Worm (Caenorhabditis elegans): ENCODE results near the gene F15D4.6.
A peak's percentile ranks its signal among the peaks of the same experiment; 100 is the strongest.

Gene F15D4.6

DNA sequence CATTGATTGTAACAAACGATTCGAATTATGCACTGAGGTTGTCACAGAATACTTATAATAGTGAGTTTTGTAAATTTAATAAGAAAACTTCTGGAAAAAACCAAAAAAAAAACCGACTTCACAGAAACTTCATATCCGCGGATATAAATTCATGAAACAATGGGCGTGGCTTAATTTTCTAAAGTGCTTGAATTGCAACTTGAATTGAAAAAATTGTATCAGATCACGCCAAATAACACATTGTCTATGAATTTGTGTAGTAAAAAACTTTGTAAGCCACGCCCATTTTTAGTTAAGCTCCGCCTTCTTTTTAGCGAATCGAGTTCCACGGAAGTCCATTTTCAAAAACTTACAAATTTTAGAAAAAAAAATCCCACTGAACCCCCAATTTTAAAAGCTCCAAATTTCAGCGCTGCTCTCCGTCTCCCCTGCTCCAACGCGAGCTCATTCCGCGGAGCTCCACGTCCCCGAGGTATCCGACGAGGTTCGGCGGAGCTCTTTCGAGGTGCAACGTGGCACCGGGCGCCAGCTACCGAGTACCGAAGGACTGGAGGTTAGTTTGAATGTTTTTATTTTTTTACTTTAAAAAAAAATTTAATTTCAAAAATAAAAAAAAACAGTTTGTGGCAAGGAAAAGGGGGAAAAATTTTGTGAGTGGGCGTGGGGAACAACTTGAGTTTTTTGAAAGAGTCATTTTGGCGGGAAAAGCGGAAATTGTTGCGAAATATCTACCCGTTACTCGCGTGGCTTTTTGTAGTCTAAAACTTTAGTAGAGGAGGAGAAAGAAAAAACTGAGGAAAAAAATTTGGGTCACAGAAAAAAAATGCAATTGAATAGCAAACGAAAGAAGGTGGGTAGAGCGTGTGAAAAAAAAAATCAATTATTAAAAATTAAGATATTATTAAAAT lies 30.5 kb downstream of the F15D4.6 start (continued):
- TF ChIP-seq D1046.2 (GFP tag; IDR thresholded peaks at IDR 0.05) (no peak), pha-4 (GFP tag; IDR thresholded peaks at IDR 0.05) (peak; percentile 38; the same call in 1 of the 2 replicates), pha-4 (tag; optimal IDR thresholded peaks at IDR 0.05) (no peak), php-3 (GFP tag; IDR thresholded peaks at IDR 0.05) (0 out of 2 replicates have a peak, but pooled peaks have one; percentile 52), mes-2 (tag; optimal IDR thresholded peaks at IDR 0.05; ENCODE audit: poor library complexity, severe bottlenecking) (peak; percentile 10), unc-62 (GFP tag; optimal IDR thresholded peaks at IDR 0.05 in 1 of 2) (peak in 1 of 2 experiments; percentile 86), unc-62 (tag; optimal IDR thresholded peaks at IDR 0.05) (no peak), ZK337.2 (GFP tag; IDR thresholded peaks at IDR 0.05) (no peak)

DNA sequence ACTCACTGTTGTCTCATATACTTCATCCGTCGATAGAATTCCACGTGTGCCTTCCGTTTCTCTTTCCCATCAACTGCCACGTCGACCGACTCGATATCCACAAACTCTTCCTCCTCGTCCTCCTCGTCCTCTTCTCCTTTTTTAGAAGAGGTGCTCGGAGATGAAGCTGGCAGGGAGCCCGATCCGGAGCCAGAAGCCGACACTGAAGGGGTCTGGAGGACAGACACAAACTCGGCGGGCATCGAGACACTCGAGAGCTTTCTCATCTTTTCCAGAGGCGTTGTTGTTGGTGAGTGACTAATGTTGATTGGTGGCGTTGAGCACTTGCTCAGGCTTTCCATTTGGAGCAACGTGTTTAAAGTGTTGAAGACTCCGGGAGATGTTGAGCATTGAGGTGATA lies 33.6 kb downstream of the F15D4.6 start:
- 0 out of 4 replicates have a peak, but pooled peaks of 1 of the 2 experiments have one; percentile 60 for TF ChIP-seq madf-5 (GFP tag; IDR thresholded peaks at IDR 0.05)
- no peak for TF ChIP-seq php-3 (GFP tag; IDR thresholded peaks at IDR 0.05)
- peak; percentile 80 for TF ChIP-seq set-16 (GFP tag; IDR thresholded peaks at IDR 0.05)
- TF ChIP-seq ceh-44 (GFP tag; IDR thresholded peaks at IDR 0.05): no peak

DNA sequence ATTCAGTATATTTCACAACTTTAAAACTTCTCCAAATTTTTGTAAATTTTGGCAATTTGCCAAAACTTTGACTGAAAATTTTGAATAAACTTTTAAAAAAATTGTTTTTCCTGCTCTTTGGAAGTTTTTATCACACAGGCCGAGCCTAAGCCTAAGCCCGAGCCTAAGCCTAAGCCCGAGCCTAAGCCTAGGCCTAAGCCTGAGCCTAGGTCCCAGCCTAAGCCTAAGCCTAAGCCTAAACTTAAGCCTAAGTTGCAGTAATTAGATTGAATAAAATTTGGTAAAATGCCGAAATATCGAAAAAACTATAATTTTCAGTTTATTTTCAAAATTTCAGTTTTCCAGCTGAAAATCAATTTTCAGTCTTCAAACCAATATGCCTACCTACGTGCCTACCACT lies 34.5 kb downstream of the F15D4.6 start:
- TF ChIP-seq F10B5.3 (tag; optimal IDR thresholded peaks at IDR 0.05): no peak
- TF ChIP-seq aha-1 (tag): peak; percentile 87

DNA sequence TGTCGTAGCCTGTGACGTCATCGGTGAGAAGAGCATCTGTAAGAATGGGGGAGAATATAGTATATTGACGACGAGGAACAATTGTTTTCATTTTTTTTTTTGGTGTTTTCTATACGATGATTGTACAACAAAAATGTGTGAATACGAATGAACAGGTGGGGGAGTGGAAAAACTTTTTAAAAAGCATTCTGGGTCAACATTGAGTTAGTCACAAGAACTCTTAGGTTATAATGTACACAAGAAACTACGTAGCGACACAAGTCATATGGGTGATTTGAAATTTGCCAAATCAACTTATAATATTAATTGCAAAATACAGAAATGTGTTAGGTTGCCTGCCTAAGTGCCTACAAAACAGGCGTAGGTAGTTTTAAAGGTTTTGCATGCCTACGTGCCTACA lies 35.2 kb downstream of the F15D4.6 start:
- TF ChIP-seq daf-8 (GFP tag; IDR thresholded peaks at IDR 0.05) (no peak), ceh-62 (tag; optimal IDR thresholded peaks at IDR 0.05) (no peak), nhr-102 (tag; optimal IDR thresholded peaks at IDR 0.05) (no peak), aly-2 (tag; optimal IDR thresholded peaks at IDR 0.05) (no peak), vab-7 (GFP tag; IDR thresholded peaks at IDR 0.05) (no peak), ceh-28 (tag; optimal IDR thresholded peaks at IDR 0.05) (no peak), R02D3.7 (tag; optimal IDR thresholded peaks at IDR 0.05) (no peak), Y48G9A.11 (GFP tag; IDR thresholded peaks at IDR 0.05) (no peak), set-16 (GFP tag; IDR thresholded peaks at IDR 0.05) (no peak), nhr-28 (tag; optimal IDR thresholded peaks at IDR 0.05) (no peak)

DNA sequence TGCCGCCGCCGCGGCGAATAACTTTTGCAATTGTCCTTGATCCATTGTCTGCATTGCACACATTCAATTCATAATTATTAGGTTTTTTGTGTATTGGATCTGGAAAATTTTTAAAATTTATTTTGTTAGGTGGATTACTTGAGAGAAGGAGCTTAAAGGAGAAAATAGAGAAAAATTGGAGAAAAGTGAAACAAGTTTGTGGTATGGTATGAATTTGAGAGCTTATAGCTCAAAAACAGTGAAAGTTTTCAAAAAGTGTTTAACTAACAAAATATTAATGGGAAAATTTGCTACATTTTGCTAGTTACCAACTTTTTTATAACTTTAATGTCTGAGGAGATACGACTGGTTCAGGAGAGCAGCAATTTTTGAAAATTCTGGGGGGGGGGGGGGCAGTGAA lies 36.7 kb downstream of the F15D4.6 start, which contains the start of gene ztf-22:
Gene ztf-22 (minus strand): TSS at position 101 of the 400 bp plus-strand sequence.
- TF ChIP-seq spr-1 (tag; optimal IDR thresholded peaks at IDR 0.05) (no peak), fos-1 (tag; optimal IDR thresholded peaks at IDR 0.05) (no peak), daf-8 (GFP tag; IDR thresholded peaks at IDR 0.05) (no peak), nhr-102 (tag; optimal IDR thresholded peaks at IDR 0.05) (no peak), lim-7 (GFP tag; IDR thresholded peaks at IDR 0.05) (no peak), tag-97 (GFP tag; IDR thresholded peaks at IDR 0.05) (no peak), ceh-32 (tag; optimal IDR thresholded peaks at IDR 0.05; ENCODE audit: poor library complexity) (no peak), mdt-29 (GFP tag; IDR thresholded peaks at IDR 0.05) (no peak), lir-3 (tag; optimal IDR thresholded peaks at IDR 0.05) (no peak), nhr-77 (tag; optimal IDR thresholded peaks at IDR 0.05) (no peak), daf-19 (GFP tag; conservative IDR thresholded peaks at IDR 0.05) (no peak), zfp-3 (GFP tag; conservative IDR thresholded peaks at IDR 0.05) (no peak), egl-27 (tag; optimal IDR thresholded peaks at IDR 0.05) (no peak), ceh-44 (GFP tag; IDR thresholded peaks at IDR 0.05) (no peak)

All from whole organism, L4 larva.